Worm (Caenorhabditis elegans) whole organism, L3 larva: ENCODE results near the gene F54H12.7.

Experiments
- R02D3.7 ChIP-seq: fragments of 150-350 bp; optimal IDR thresholded peaks from 2 replicates; lab custom pipeline; 2014; ENCODE audit warnings: missing biosample characterization, missing genetic modification characterization
- ZK546.5 ChIP-seq: sonication (generic microtip); optimal IDR thresholded peaks from 2 replicates; lab custom pipeline; 2017; ENCODE audit warnings: missing biosample characterization, missing genetic modification characterization
- aly-2 ChIP-seq: fragments of 150-350 bp; optimal IDR thresholded peaks from 2 replicates; lab custom pipeline; 2014; ENCODE audit warnings: missing biosample characterization, missing genetic modification characterization
- ama-1 ChIP-seq: fragments of 150-350 bp; optimal IDR thresholded peaks from 2 replicates; lab custom pipeline; 2018
- ceh-16 ChIP-seq: sonication (generic microtip); optimal IDR thresholded peaks from 2 replicates; lab custom pipeline; 2017; ENCODE audit warnings: missing biosample characterization, missing genetic modification characterization
- ceh-28 ChIP-seq: fragments of 150-350 bp; optimal IDR thresholded peaks from 2 replicates; lab custom pipeline; 2014; ENCODE audit warnings: missing biosample characterization, missing genetic modification reagents, missing genetic modification characterization
- ceh-82 ChIP-seq: fragments of 150-350 bp; optimal IDR thresholded peaks from 2 replicates; lab custom pipeline; 2014; ENCODE audit warnings: missing biosample characterization, missing genetic modification characterization
- ceh-9 ChIP-seq: sonication (generic microtip); optimal IDR thresholded peaks from 2 replicates; lab custom pipeline; 2018; ENCODE audit warnings: missing biosample characterization, missing genetic modification characterization
- daf-12 ChIP-seq: fragments of 150-350 bp; optimal IDR thresholded peaks from 2 replicates; lab custom pipeline; 2014; ENCODE audit warnings: missing biosample characterization, missing genetic modification reagents, missing genetic modification characterization
- egl-5 ChIP-seq: fragments of 150-350 bp; optimal IDR thresholded peaks from 2 replicates; lab custom pipeline; 2017; ENCODE audit warnings: missing biosample characterization, missing genetic modification reagents, missing genetic modification characterization, inconsistent platforms
- elt-1 ChIP-seq: fragments of 150-350 bp; optimal IDR thresholded peaks from 2 replicates; lab custom pipeline; 2014; ENCODE audit warnings: missing biosample characterization, missing genetic modification characterization
- elt-2 ChIP-seq: sonication (generic microtip); optimal IDR thresholded peaks from 2 replicates; lab custom pipeline; 2016; ENCODE audit warnings: missing genetic modification reagents, mild to moderate bottlenecking, missing genetic modification characterization, missing compliant biosample characterization
- elt-3 ChIP-seq, 3 experiments: fragments of 150-350 bp in 1 of 3; sonication (generic microtip) in 2 of 3; optimal IDR thresholded peaks; 2 replicates in 2 of 3; 4 replicates in 1 of 3; lab custom pipeline; 2014 to 2017; ENCODE audit warnings: missing biosample characterization in 3 of 3, missing genetic modification characterization in 3 of 3
- fkh-10 ChIP-seq: sonication (generic microtip); optimal IDR thresholded peaks from 2 replicates; lab custom pipeline; 2017; ENCODE audit warnings: missing biosample characterization, missing genetic modification reagents, missing genetic modification characterization
- fkh-2 ChIP-seq: fragments of 150-350 bp; optimal IDR thresholded peaks from 2 replicates; lab custom pipeline; 2014; ENCODE audit warnings: missing biosample characterization, missing genetic modification reagents, missing genetic modification characterization
- hmg-11 ChIP-seq: sonication (generic microtip); optimal IDR thresholded peaks from 2 replicates; lab custom pipeline; 2016; ENCODE audit warnings: missing genetic modification characterization, missing compliant biosample characterization
- jun-1 ChIP-seq: fragments of 150-350 bp; optimal IDR thresholded peaks from 2 replicates; lab custom pipeline; 2014; ENCODE audit warnings: missing biosample characterization, missing genetic modification reagents, missing genetic modification characterization
- lin-15B ChIP-seq: fragments of 150-350 bp; optimal IDR thresholded peaks from 2 replicates; lab custom pipeline; 2014; ENCODE audit warnings: missing biosample characterization, missing genetic modification characterization
- lsy-12 ChIP-seq: sonication (generic microtip); optimal IDR thresholded peaks from 2 replicates; lab custom pipeline; 2016; ENCODE audit warnings: mild to moderate bottlenecking, missing genetic modification characterization, missing compliant biosample characterization
- mdl-1 ChIP-seq: fragments of 150-350 bp; optimal IDR thresholded peaks from 2 replicates; lab custom pipeline; 2014; ENCODE audit warnings: missing biosample characterization, missing genetic modification characterization
- mml-1 ChIP-seq: fragments of 150-350 bp; sonication (generic microtip); optimal IDR thresholded peaks from 3 replicates; lab custom pipeline; 2014; ENCODE audit warnings: missing biosample characterization, missing genetic modification characterization
- nfya-1 ChIP-seq: sonication (generic microtip); optimal IDR thresholded peaks from 2 replicates; lab custom pipeline; 2017; ENCODE audit warnings: missing genetic modification characterization, mild to moderate bottlenecking, missing compliant biosample characterization, antibody characterized with exemption, moderate library complexity; ENCODE audit not compliant: insufficient read depth
- nhr-11 ChIP-seq: fragments of 150-350 bp; optimal IDR thresholded peaks from 2 replicates; lab custom pipeline; 2014; ENCODE audit warnings: missing biosample characterization, missing genetic modification characterization
- nhr-237 ChIP-seq: fragments of 150-350 bp; optimal IDR thresholded peaks from 2 replicates; lab custom pipeline; 2014; ENCODE audit warnings: missing biosample characterization, missing genetic modification characterization
- nhr-25 ChIP-seq: sonication (generic microtip); optimal IDR thresholded peaks from 2 replicates; lab custom pipeline; 2017; ENCODE audit warnings: missing biosample characterization, missing genetic modification characterization
- nhr-43 ChIP-seq: sonication (generic microtip); optimal IDR thresholded peaks from 2 replicates; lab custom pipeline; 2016; ENCODE audit warnings: mild to moderate bottlenecking, missing genetic modification characterization, missing compliant biosample characterization; ENCODE audit not compliant: poor library complexity, severe bottlenecking
- nhr-76 ChIP-seq: fragments of 150-350 bp; sonication (generic microtip); optimal IDR thresholded peaks from 5 replicates; lab custom pipeline; 2014; ENCODE audit warnings: missing biosample characterization, missing genetic modification characterization
- nhr-77 ChIP-seq: fragments of 150-350 bp; optimal IDR thresholded peaks from 2 replicates; lab custom pipeline; 2014; ENCODE audit warnings: missing biosample characterization, missing genetic modification characterization
- pha-4 ChIP-seq: fragments of 150-350 bp; optimal IDR thresholded peaks from 2 replicates; lab custom pipeline; 2014; ENCODE audit warnings: missing biosample characterization, missing genetic modification reagents, missing genetic modification characterization
- sea-2 ChIP-seq: fragments of 150-350 bp; sonication (generic microtip); optimal IDR thresholded peaks from 4 replicates; lab custom pipeline; 2014; ENCODE audit warnings: missing biosample characterization, missing genetic modification reagents, missing genetic modification characterization
- skn-1 ChIP-seq: fragments of 150-350 bp; optimal IDR thresholded peaks from 2 replicates; lab custom pipeline; 2014; ENCODE audit warnings: missing biosample characterization, missing genetic modification characterization
- snpc-4 ChIP-seq: fragments of 150-350 bp; optimal IDR thresholded peaks from 2 replicates; lab custom pipeline; 2014; ENCODE audit warnings: missing biosample characterization, missing genetic modification characterization
- unc-39 ChIP-seq: sonication (generic microtip); optimal IDR thresholded peaks from 4 replicates; lab custom pipeline; 2017; ENCODE audit warnings: missing biosample characterization, missing genetic modification characterization
- zag-1 ChIP-seq: fragments of 150-350 bp; optimal IDR thresholded peaks from 2 replicates; lab custom pipeline; 2014; ENCODE audit warnings: missing biosample characterization, missing genetic modification characterization

F54H12.7 gene

ce11 chrIII:7986585-7987171 lies 17.5 kb downstream of the F54H12.7 start, which contains the start of gene hrpk-2:
Gene hrpk-2, plus strand, starts transcription at chrIII:7987121.
- TF ChIP-seq aly-2 (tag; lab: Kevin White, UChicago): no peak
- TF ChIP-seq elt-3 (tag; optimal IDR thresholded peaks at IDR 0.05; lab: Kevin White, UChicago): no peak
- no peak for TF ChIP-seq nhr-76 (tag; lab: Kevin White, UChicago)
- no peak for TF ChIP-seq fkh-10 (GFP tag; lab: Kevin White, UChicago)

ce11 chrIII:7996353-7996752 lies 27.2 kb downstream of the F54H12.7 start, which contains the start of gene npr-17:
Gene npr-17, minus strand, starts transcription at chrIII:7996453.
- TF ChIP-seq skn-1 (tag; lab: Kevin White, UChicago) (no peak), jun-1 (tag; lab: Kevin White, UChicago) (no peak), elt-3 (tag; optimal IDR thresholded peaks at IDR 0.05; lab: Kevin White, UChicago) (no peak), lsy-12 (no peak)

- no peak for TF ChIP-seq snpc-4
- TF ChIP-seq egl-5: no peak
- TF ChIP-seq nhr-25 (tag; lab: Kevin White, UChicago): no peak
- TF ChIP-seq daf-12: no peak
- no peak for TF ChIP-seq pha-4 (tag; lab: Kevin White, UChicago)
- TF ChIP-seq R02D3.7: no peak
- TF ChIP-seq ceh-9 (tag; lab: Kevin White, UChicago): no peak
- TF ChIP-seq nhr-76 (tag; lab: Kevin White, UChicago): no peak
- no peak for TF ChIP-seq ZK546.5 (tag; lab: Kevin White, UChicago)
- no peak for TF ChIP-seq unc-39 (tag; lab: Kevin White, UChicago)
- no peak for TF ChIP-seq nhr-11 (tag; lab: Kevin White, UChicago)
- TF ChIP-seq elt-1 (tag; lab: Kevin White, UChicago): no peak
- no peak for TF ChIP-seq mml-1 (tag; lab: Kevin White, UChicago)
- no peak for TF ChIP-seq ceh-28 (tag; lab: Kevin White, UChicago)
- no peak for TF ChIP-seq nhr-43 (tag; lab: Kevin White, UChicago)
- TF ChIP-seq, all 47 proteins: peak for 0
Measured at ce11 chrIII:7997447-7998046, 28.4 kb downstream of the F54H12.7 start.

- TF ChIP-seq aly-2 (tag; lab: Kevin White, UChicago) (no peak), jun-1 (tag; lab: Kevin White, UChicago) (no peak), unc-39 (tag; lab: Kevin White, UChicago) (no peak), sea-2 (no peak), hmg-11 (tag; lab: Kevin White, UChicago) (no peak), nfya-1 (no peak), skn-1 (tag; lab: Kevin White, UChicago) (no peak), ceh-16 (tag; lab: Kevin White, UChicago) (no peak), zag-1 (tag; lab: Kevin White, UChicago) (no peak), daf-12 (no peak), ama-1 (no peak), lin-15B (no peak), ceh-82 (tag; lab: Kevin White, UChicago) (no peak), fkh-2 (no peak), nhr-237 (tag; lab: Kevin White, UChicago) (no peak)
- TF ChIP-seq, all 47 proteins: peak for 0
Measured at ce11 chrIII:8001557-8001956, 32.4 kb downstream of the F54H12.7 start.

DNA sequence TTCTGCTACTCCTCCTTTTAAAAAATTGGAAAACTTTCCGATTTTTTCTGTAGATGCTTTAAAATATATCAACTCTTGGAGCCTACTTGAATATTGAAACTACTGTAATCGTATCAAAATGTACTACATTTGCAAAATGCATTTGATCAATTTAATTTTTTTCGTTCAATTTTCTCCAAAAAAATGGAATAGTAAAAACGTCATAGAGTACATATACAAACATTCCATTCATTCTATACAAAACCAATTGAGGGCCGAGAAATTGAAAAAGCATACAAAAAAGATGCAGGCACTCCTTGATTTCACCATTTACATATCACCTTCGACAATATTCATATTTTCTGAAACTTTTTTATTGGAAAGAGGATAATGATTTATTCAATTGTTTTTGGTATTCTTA lies 34.9 kb downstream of the F54H12.7 start, which contains the start of gene C06G4.6:
Gene C06G4.6 (plus strand): TSS at position 301 of the 400 bp plus-strand sequence.
- no peak for TF ChIP-seq nhr-77 (tag; lab: Kevin White, UChicago)
- no peak for TF ChIP-seq skn-1 (tag; lab: Kevin White, UChicago)
- no peak for TF ChIP-seq nfya-1
- TF ChIP-seq fkh-2: no peak
- no peak for TF ChIP-seq lin-15B
- no peak for TF ChIP-seq elt-2 (tag; lab: Kevin White, UChicago)
- TF ChIP-seq mdl-1: no peak
